Worm (Caenorhabditis elegans) whole organism, L4/young adult: Measurements from ENCODE around the gene Y62F5A.10.
A peak's percentile ranks its signal among the peaks of the same experiment; 100 is the strongest.
"Not testable (repeated sequence)": the region's sequence is repeated elsewhere in the genome, so short reads cannot be mapped to it uniquely, and the experiment has no call there.

Experiments used
- W03F9.2 ChIP-seq: fragments of 150-350 bp; optimal IDR thresholded peaks from 2 replicates; lab custom pipeline; 2014; ENCODE audit warnings: missing biosample characterization, missing genetic modification characterization
- dao-5 ChIP-seq: sonication (generic microtip); optimal IDR thresholded peaks from 2 replicates; lab custom pipeline; 2016; ENCODE audit warnings: missing genotype, missing genetic modification characterization, moderate library complexity, missing compliant biosample characterization
- him-1 ChIP-seq: sonication (generic microtip); optimal IDR thresholded peaks from 2 replicates; lab custom pipeline; 2016; ENCODE audit warnings: missing genotype, missing genetic modification reagents, missing genetic modification characterization, missing compliant biosample characterization

Gene Y62F5A.10

DNA sequence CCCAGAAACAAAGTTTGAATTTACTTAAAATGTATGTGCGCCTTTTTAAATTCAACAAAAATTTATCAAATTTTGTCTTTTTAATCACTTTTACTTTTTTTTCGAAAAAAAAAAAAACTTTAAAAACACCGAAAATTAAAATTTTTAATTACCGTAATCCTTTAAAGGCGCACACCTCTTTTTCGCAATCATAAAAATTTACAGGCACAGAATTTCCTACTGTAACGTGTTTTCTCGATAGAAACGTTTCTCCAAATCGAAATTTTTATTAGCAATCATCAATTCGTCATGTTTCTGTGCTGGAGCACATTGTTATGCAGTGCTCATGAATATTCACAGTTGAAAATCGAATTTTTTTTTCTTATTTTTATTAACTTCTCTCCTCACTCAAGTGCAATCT lies 15.1 kb downstream of the Y62F5A.10 start:
- TF ChIP-seq dao-5 (tag; lab: Kevin White, UChicago) (no peak), him-1 (no peak), W03F9.2 (tag; lab: Kevin White, UChicago) (no peak)

DNA sequence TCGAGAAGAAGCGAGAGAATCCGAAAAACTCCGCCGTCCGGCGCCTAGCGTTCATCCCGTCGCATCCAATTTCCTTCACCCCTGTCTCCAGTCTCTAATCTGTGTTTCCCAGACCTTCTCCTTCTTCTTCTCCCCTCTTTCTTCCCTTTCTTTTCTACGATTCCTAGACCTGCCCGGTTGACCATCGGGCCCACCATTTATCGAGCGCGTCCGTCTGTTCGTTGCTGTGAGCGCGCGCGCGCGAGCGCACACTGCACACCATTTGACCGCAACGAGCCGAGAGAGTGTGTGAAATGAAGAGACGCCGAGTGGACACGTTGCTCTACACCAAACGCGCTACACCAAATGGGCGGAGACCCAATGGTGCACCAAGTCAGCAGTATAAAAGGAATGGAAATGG lies 15.7 kb downstream of the Y62F5A.10 start:
- TF ChIP-seq him-1: no peak
- TF ChIP-seq dao-5 (tag; lab: Kevin White, UChicago): no peak
- no peak for TF ChIP-seq W03F9.2 (tag; lab: Kevin White, UChicago)

- TF ChIP-seq dao-5 (tag; lab: Kevin White, UChicago): no peak
- TF ChIP-seq W03F9.2 (tag; lab: Kevin White, UChicago): no peak
- no peak for TF ChIP-seq him-1
These were observed 16.2 kb downstream of the Y62F5A.10 start for ce11 chrII:11537606-11538016.

ce11 chrII:11538741-11539140 lies 17.3 kb downstream of the Y62F5A.10 start, which contains the start of gene Y62F5A.9:
Gene Y62F5A.9, minus strand, starts transcription at chrII:11538841.
- no peak for TF ChIP-seq him-1
- no peak for TF ChIP-seq W03F9.2 (tag; lab: Kevin White, UChicago)

- TF ChIP-seq W03F9.2 (tag; lab: Kevin White, UChicago): no peak
- TF ChIP-seq him-1: no peak
- no peak for TF ChIP-seq dao-5 (tag; lab: Kevin White, UChicago)
These were observed 21.0 kb downstream of the Y62F5A.10 start, which contains the start of gene gtf-2E2 for ce11 chrII:11542385-11542784. Gene gtf-2E2, minus strand, starts transcription at chrII:11542495.

DNA sequence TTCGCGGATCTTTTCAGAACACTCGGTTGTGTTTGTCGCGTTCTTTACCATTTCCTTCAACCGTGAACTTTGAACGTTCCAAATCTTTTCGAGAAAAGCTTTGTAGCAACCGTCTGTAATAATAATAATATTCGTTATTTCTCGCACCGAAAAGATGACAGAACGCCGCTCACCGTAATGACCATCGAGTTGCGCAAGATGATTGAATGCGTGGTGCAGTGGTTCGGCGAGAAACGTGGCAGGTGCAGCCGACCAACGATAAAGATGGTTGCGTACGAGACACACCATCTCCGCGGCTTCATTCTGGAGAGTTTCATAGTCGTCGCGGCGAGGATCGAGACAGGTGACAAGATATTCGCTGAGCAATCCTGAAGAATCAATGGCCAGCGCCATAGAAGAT lies 21.6 kb downstream of the Y62F5A.10 start:
- TF ChIP-seq dao-5 (tag; lab: Kevin White, UChicago) (no peak), him-1 (no peak), W03F9.2 (tag; lab: Kevin White, UChicago) (no peak)

ce11 chrII:11544714-11545113 lies 23.3 kb downstream of the Y62F5A.10 start, which contains the start of gene F54D5.9:
Gene F54D5.9, minus strand, starts transcription at chrII:11544828.
- TF ChIP-seq him-1 (no peak), W03F9.2 (tag; lab: Kevin White, UChicago) (no peak), dao-5 (tag; lab: Kevin White, UChicago) (no peak)

- TF ChIP-seq W03F9.2 (tag; lab: Kevin White, UChicago): peak; percentile 83
- TF ChIP-seq him-1: peak; percentile 73
- peak; percentile 36 for TF ChIP-seq dao-5 (tag; lab: Kevin White, UChicago)
These were observed 24.0 kb downstream of the Y62F5A.10 start, which contains the start of gene dnj-13 for ce11 chrII:11545299-11545951. Gene dnj-13, plus strand, starts transcription at chrII:11545701.

- TF ChIP-seq dao-5 (tag; lab: Kevin White, UChicago): no peak
- no peak for TF ChIP-seq W03F9.2 (tag; lab: Kevin White, UChicago)
- TF ChIP-seq him-1: no peak
These were observed 24.5 kb downstream of the Y62F5A.10 start for ce11 chrII:11545952-11546325.

- peak; percentile 30 for TF ChIP-seq W03F9.2 (tag; lab: Kevin White, UChicago)
- no peak for TF ChIP-seq him-1
- no peak for TF ChIP-seq dao-5 (tag; lab: Kevin White, UChicago)
These were observed 25.9 kb downstream of the Y62F5A.10 start, which contains the start of gene F54D5.7 for ce11 chrII:11547254-11547687. Gene F54D5.7, plus strand, starts transcription at chrII:11547517.

DNA sequence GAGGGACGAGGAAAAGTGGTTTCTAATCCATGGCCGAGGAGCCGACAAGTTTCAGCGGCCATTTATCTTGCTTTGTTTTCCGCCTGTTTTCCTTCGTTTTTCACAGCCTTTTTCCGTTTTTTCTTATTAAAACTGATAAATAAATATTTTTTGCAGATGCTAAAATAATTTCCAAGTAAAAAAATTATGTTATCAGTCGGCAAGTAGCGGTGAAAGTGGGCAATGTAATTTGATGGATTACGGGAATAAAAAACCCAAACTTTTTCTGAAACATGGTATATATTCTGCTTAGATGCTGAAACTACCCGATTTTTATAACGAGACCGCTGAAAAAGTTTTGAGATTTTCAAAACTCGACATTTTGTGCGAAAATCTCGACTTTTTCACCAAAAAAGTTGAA lies 30.6 kb downstream of the Y62F5A.10 start, which contains the start of gene dhgd-1:
Gene dhgd-1, minus strand, starts transcription at position 101 of the 400 bp plus-strand sequence.
- TF ChIP-seq him-1; dao-5 (tag; lab: Kevin White, UChicago); W03F9.2 (tag; lab: Kevin White, UChicago): not testable (repeated sequence)

DNA sequence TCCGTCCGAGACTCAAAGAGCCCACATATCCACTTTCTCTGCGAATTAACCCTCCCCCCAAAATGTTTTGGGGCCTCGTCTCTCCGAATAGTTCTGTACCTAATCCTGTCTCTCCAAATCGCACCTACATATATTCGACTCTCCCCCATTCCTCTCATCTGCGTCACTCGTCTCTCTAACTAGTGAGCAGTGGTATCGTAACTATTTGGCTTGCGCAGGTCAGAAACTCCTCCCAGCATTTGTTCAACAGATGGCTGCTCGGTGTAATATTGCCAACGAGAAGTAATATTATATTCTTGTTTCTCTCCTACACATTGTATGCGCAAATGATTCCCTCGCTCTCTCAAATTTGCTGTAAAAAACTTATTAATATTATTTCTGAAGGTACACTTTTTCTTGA lies 34.2 kb downstream of the Y62F5A.10 start, which contains the start of gene F54D5.24:
Gene F54D5.24, plus strand, starts transcription at position 316 of the 400 bp plus-strand sequence.
- TF ChIP-seq him-1 (no peak), W03F9.2 (tag; lab: Kevin White, UChicago) (no peak), dao-5 (tag; lab: Kevin White, UChicago) (no peak)

- TF ChIP-seq dao-5 (tag; lab: Kevin White, UChicago): no peak
- no peak for TF ChIP-seq him-1
- no peak for TF ChIP-seq W03F9.2 (tag; lab: Kevin White, UChicago)
These were observed 34.9 kb downstream of the Y62F5A.10 start, which contains the start of gene F54D5.17 for ce11 chrII:11556338-11556737. Gene F54D5.17, plus strand, starts transcription at chrII:11556638.

ce11 chrII:11564127-11564526 lies 42.7 kb downstream of the Y62F5A.10 start, which contains the start of gene F54D5.15:
Gene F54D5.15, minus strand, starts transcription at chrII:11564227.
- no peak for TF ChIP-seq him-1
- TF ChIP-seq W03F9.2 (tag; lab: Kevin White, UChicago): no peak
- no peak for TF ChIP-seq dao-5 (tag; lab: Kevin White, UChicago)
